Worm (Caenorhabditis elegans) whole organism, young adult: ENCODE results near the gene mac-1.

Source experiments
- akir-1 ChIP-seq: fragments of 200-800 bp; sonication (Bioruptor generic); optimal IDR thresholded peaks from 2 replicates; lab custom pipeline; 2018; ENCODE audit warnings: mild to moderate bottlenecking, missing genetic modification characterization, moderate library complexity, missing compliant biosample characterization
- aptf-3 ChIP-seq: fragments of 200-800 bp; sonication (Bioruptor generic); IDR thresholded peaks from 2 replicates; pipeline ENCODE4 v1.3.6; 2022; ENCODE audit warnings: missing genetic modification characterization, missing compliant biosample characterization
- nhr-27 ChIP-seq: fragments of 200-800 bp; sonication (Bioruptor generic); optimal IDR thresholded peaks from 2 replicates; lab custom pipeline; 2018; ENCODE audit warnings: mild to moderate bottlenecking, missing genetic modification characterization, moderate library complexity, missing compliant biosample characterization
- tbp1 ChIP-seq: fragments of 200-800 bp; sonication (Bioruptor generic); optimal IDR thresholded peaks from 2 replicates; lab custom pipeline; 2018; ENCODE audit warnings: mild to moderate bottlenecking, missing genetic modification characterization, missing compliant biosample characterization

ce11 chrII:13291406-13292124, 29.1 kb downstream of the mac-1 start:
- TF ChIP-seq akir-1 (GFP tag; lab: Kevin White, UChicago), result no peak
- no peak for TF ChIP-seq tbp1 (GFP tag; lab: Kevin White, UChicago)
- TF ChIP-seq nhr-27 (tag; lab: Kevin White, UChicago), result no peak
- TF ChIP-seq aptf-3, result no peak
